Worm (Caenorhabditis elegans): ENCODE results near the gene cpna-4.

- TF ChIP-seq mdl-1 (tag; optimal IDR thresholded peaks at IDR 0.05) (no peak), mxl-2 (GFP tag; conservative IDR thresholded peaks at IDR 0.05) (no peak), unc-62 (GFP tag; optimal IDR thresholded peaks at IDR 0.05 in 1 of 2) (no peak), unc-62 (tag; optimal IDR thresholded peaks at IDR 0.05) (no peak), hlh-30 (tag; optimal IDR thresholded peaks at IDR 0.05; ENCODE audit: insufficient read depth) (no peak), nhr-11 (tag; optimal IDR thresholded peaks at IDR 0.05) (no peak)
These were observed 41.2 kb downstream of the cpna-4 start for ce11 chrIV:15402565-15402964.

All from whole organism, L4 larva.